Fruit fly (Drosophila melanogaster) whole organism, embryonic: ENCODE results near the gene Fur2.

Source experiments
- CG10366 ChIP-seq: fragments of 200-800 bp; sonication (Bioruptor generic); IDR thresholded peaks from 2 replicates; pipeline ENCODE4 v1.3.6; 2022; ENCODE audit warnings: missing biosample characterization, missing genetic modification characterization
- CG11085 ChIP-seq: fragments of 200-800 bp; sonication (Bioruptor generic); IDR thresholded peaks from 2 replicates; pipeline ENCODE4 v1.3.6; 2022; ENCODE audit warnings: missing biosample characterization, missing genetic modification characterization
- CG11093 ChIP-seq: fragments of 200-800 bp; sonication (Bioruptor generic); IDR thresholded peaks from 3 replicates; pipeline ENCODE4 v1.3.6; 2022; ENCODE audit warnings: missing biosample characterization, missing genetic modification characterization
- CG12391 ChIP-seq: fragments of 200-800 bp; sonication (Bioruptor generic); optimal IDR thresholded peaks from 3 replicates; lab custom pipeline; 2018; ENCODE audit warnings: missing biosample characterization, mild to moderate bottlenecking, missing genetic modification characterization, moderate library complexity
- CG13624 ChIP-seq: fragments of 200-800 bp; sonication (Bioruptor generic); optimal IDR thresholded peaks from 2 replicates; lab custom pipeline; 2016; ENCODE audit warnings: missing biosample characterization, missing genetic modification characterization
- CG1603 ChIP-seq: fragments of 200-800 bp; sonication (Bioruptor generic); optimal IDR thresholded peaks from 2 replicates; lab custom pipeline; 2019; ENCODE audit warnings: missing biosample characterization, mild to moderate bottlenecking, missing genetic modification characterization, moderate library complexity
- CG1647 ChIP-seq: fragments of 200-800 bp; sonication (Bioruptor generic); optimal IDR thresholded peaks from 3 replicates; lab custom pipeline; 2016; ENCODE audit warnings: missing biosample characterization, missing genetic modification characterization
- CG18476 ChIP-seq: fragments of 200-800 bp; sonication (Bioruptor generic); optimal IDR thresholded peaks from 2 replicates; lab custom pipeline; 2016; ENCODE audit warnings: missing biosample characterization, mild to moderate bottlenecking, missing genetic modification characterization
- CG2202 ChIP-seq: fragments of 200-800 bp; sonication (Bioruptor generic); optimal IDR thresholded peaks from 2 replicates; lab custom pipeline; 2018; ENCODE audit warnings: missing biosample characterization, mild to moderate bottlenecking, missing genetic modification characterization
- CG2712 ChIP-seq: fragments of 200-800 bp; optimal IDR thresholded peaks from 3 replicates; lab custom pipeline; 2019; ENCODE audit warnings: missing biosample characterization, mild to moderate bottlenecking, missing genetic modification characterization, moderate library complexity
- CG30020 ChIP-seq: fragments of 200-800 bp; optimal IDR thresholded peaks from 2 replicates; lab custom pipeline; 2019; ENCODE audit warnings: missing biosample characterization, mild to moderate bottlenecking, missing genetic modification characterization, moderate library complexity
- CG4360 ChIP-seq: fragments of 200-800 bp; sonication (Bioruptor generic); IDR thresholded peaks from 2 replicates; pipeline ENCODE4 v1.3.6; 2022; ENCODE audit warnings: missing biosample characterization, missing genetic modification characterization
- CG4854 ChIP-seq: fragments of 200-800 bp; sonication (Bioruptor generic); optimal IDR thresholded peaks from 2 replicates; lab custom pipeline; 2016; ENCODE audit warnings: missing biosample characterization, missing genetic modification characterization, inconsistent platforms
- CG5953 ChIP-seq: fragments of 200-800 bp; sonication (Bioruptor generic); IDR thresholded peaks from 2 replicates; pipeline ENCODE4 v1.3.6; 2022; ENCODE audit warnings: missing biosample characterization, missing genetic modification characterization
- CG6683 ChIP-seq: fragments of 200-800 bp; sonication (Bioruptor generic); optimal IDR thresholded peaks from 2 replicates; lab custom pipeline; 2017; ENCODE audit warnings: missing biosample characterization, mild to moderate bottlenecking, missing genetic modification characterization, missing genetic modification reagents
- CG7372 ChIP-seq: fragments of 200-800 bp; sonication (Bioruptor generic); IDR thresholded peaks from 2 replicates; pipeline ENCODE4 v1.3.6; 2022; ENCODE audit warnings: missing biosample characterization, missing genetic modification characterization
- CG9876 ChIP-seq: fragments of 200-800 bp; sonication (Bioruptor generic); optimal IDR thresholded peaks from 2 replicates; lab custom pipeline; 2016; ENCODE audit warnings: missing biosample characterization, missing genetic modification characterization
- CTCF ChIP-seq: fragments of 200-800 bp; sonication (Bioruptor generic); optimal IDR thresholded peaks from 2 replicates; lab custom pipeline; 2017; ENCODE audit warnings: missing biosample characterization, mild to moderate bottlenecking, missing genetic modification characterization, moderate library complexity
- D ChIP-seq, 2 experiments: fragments of 200-800 bp in 1 of 2; fragments of >200 bp in 1 of 2; sonication (Bioruptor generic) in 1 of 2; optimal IDR thresholded peaks; 2 replicates in 1 of 2; 3 replicates in 1 of 2; lab custom pipeline; 2017; ENCODE audit warnings: mild to moderate bottlenecking in 1 of 2, missing biosample characterization in 1 of 2, missing genetic modification characterization in 1 of 2, missing genetic modification reagents in 1 of 2
- GATAe ChIP-seq: fragments of 200-800 bp; sonication (Bioruptor generic); conservative IDR thresholded peaks from 2 replicates; pipeline ENCODE4 v1.3.6; 2022; ENCODE audit warnings: missing biosample characterization, missing genetic modification characterization
- Hmx ChIP-seq: fragments of 200-800 bp; sonication (Bioruptor generic); optimal IDR thresholded peaks from 2 replicates; lab custom pipeline; 2016; ENCODE audit warnings: missing biosample characterization, missing genetic modification characterization
- Max ChIP-seq: fragments of 200-800 bp; sonication (Bioruptor generic); optimal IDR thresholded peaks from 2 replicates; lab custom pipeline; 2016; ENCODE audit warnings: missing biosample characterization, mild to moderate bottlenecking, missing genetic modification characterization
- Myb ChIP-seq: fragments of 200-800 bp; sonication (Bioruptor generic); optimal IDR thresholded peaks from 2 replicates; lab custom pipeline; 2016; ENCODE audit warnings: missing biosample characterization, missing genetic modification characterization
- NC2α ChIP-seq: fragments of 200-800 bp; sonication (Bioruptor generic); optimal IDR thresholded peaks from 2 replicates; lab custom pipeline; 2016; ENCODE audit warnings: missing biosample characterization, missing genetic modification characterization
- Nf-YB ChIP-seq: fragments of 200-800 bp; sonication (Bioruptor generic); optimal IDR thresholded peaks from 3 replicates; lab custom pipeline; 2019; ENCODE audit warnings: missing biosample characterization, mild to moderate bottlenecking, missing genetic modification characterization, moderate library complexity
- NfI ChIP-seq: fragments of 200-800 bp; sonication (Bioruptor generic); optimal IDR thresholded peaks from 3 replicates; lab custom pipeline; 2018; ENCODE audit warnings: missing biosample characterization, mild to moderate bottlenecking, missing genetic modification characterization, moderate library complexity
- Opbp ChIP-seq: fragments of 200-800 bp; sonication (Bioruptor generic); IDR thresholded peaks from 3 replicates; pipeline ENCODE4 v1.3.6; 2022; ENCODE audit warnings: missing biosample characterization, missing genetic modification characterization; ENCODE audit not compliant: partially characterized antibody
- Trl ChIP-seq, 3 experiments: fragments of >200 bp in 2 of 3; fragments of 200-800 bp in 1 of 3; sonication (Bioruptor generic) in 1 of 3; optimal IDR thresholded peaks; 2 replicates in 1 of 3; 3 replicates in 2 of 3; lab custom pipeline; 2016 to 2017; ENCODE audit warnings: missing biosample characterization in 1 of 3, missing genetic modification characterization in 1 of 3
- ase ChIP-seq: fragments of 200-800 bp; sonication (Bioruptor generic); IDR thresholded peaks from 3 replicates; pipeline ENCODE4 v1.3.6; 2022; ENCODE audit warnings: missing biosample characterization, missing genetic modification characterization
- az2 ChIP-seq: fragments of 200-800 bp; sonication (Bioruptor generic); optimal IDR thresholded peaks from 3 replicates; lab custom pipeline; 2016; ENCODE audit warnings: missing biosample characterization, missing genetic modification characterization
- bcd ChIP-seq: fragments of 200-800 bp; sonication (Bioruptor generic); optimal IDR thresholded peaks from 2 replicates; lab custom pipeline; 2017; ENCODE audit warnings: missing biosample characterization, mild to moderate bottlenecking, missing genetic modification characterization
- cas ChIP-seq: fragments of 200-800 bp; sonication (Bioruptor generic); IDR thresholded peaks from 2 replicates; pipeline ENCODE4 v1.3.6; 2022; ENCODE audit warnings: missing biosample characterization, missing genetic modification characterization
- dpn ChIP-seq, 2 experiments: fragments of 200-800 bp; sonication (Bioruptor generic); optimal IDR thresholded peaks; 3 replicates each; lab custom pipeline; 2016; ENCODE audit warnings: missing biosample characterization in 2 of 2, missing genetic modification characterization in 2 of 2
- fd64A ChIP-seq: fragments of 200-800 bp; sonication (Bioruptor generic); optimal IDR thresholded peaks from 3 replicates; lab custom pipeline; 2018; ENCODE audit warnings: missing biosample characterization, mild to moderate bottlenecking, missing genetic modification characterization
- fd96Cb ChIP-seq: fragments of 200-800 bp; sonication (Bioruptor generic); optimal IDR thresholded peaks from 2 replicates; lab custom pipeline; 2018; ENCODE audit warnings: missing biosample characterization, mild to moderate bottlenecking, missing genetic modification characterization, moderate library complexity
- hbn ChIP-seq: fragments of 200-800 bp; sonication (Bioruptor generic); IDR thresholded peaks from 2 replicates; pipeline ENCODE4 v1.3.6; 2022; ENCODE audit warnings: missing biosample characterization, missing genetic modification characterization; ENCODE audit not compliant: partially characterized antibody
- insv ChIP-seq, 2 experiments: fragments of 200-800 bp; sonication (Bioruptor generic); optimal IDR thresholded peaks; 3 replicates each; lab custom pipeline; 2016 to 2018; ENCODE audit warnings: missing biosample characterization in 2 of 2, missing genetic modification characterization in 2 of 2
- lbe ChIP-seq: fragments of 200-800 bp; sonication (Bioruptor generic); optimal IDR thresholded peaks from 2 replicates; lab custom pipeline; 2016; ENCODE audit warnings: missing biosample characterization, mild to moderate bottlenecking, missing genetic modification characterization
- mirr ChIP-seq: fragments of 200-800 bp; sonication (Bioruptor generic); optimal IDR thresholded peaks from 3 replicates; lab custom pipeline; 2018; ENCODE audit warnings: missing biosample characterization, mild to moderate bottlenecking, missing genetic modification characterization
- onecut ChIP-seq: fragments of 200-800 bp; sonication (Bioruptor generic); IDR thresholded peaks from 2 replicates; pipeline ENCODE4 v1.3.6; 2022; ENCODE audit warnings: missing biosample characterization, missing genetic modification characterization
- pan ChIP-seq, 4 experiments: fragments of >200 bp in 3 of 4; fragments of 200-800 bp in 1 of 4; sonication (Bioruptor generic) in 1 of 4; optimal IDR thresholded peaks in 3 of 4; IDR thresholded peaks in 1 of 4; 2 replicates each; pipeline versions ENCODE4 v1.3.6 to Lab custom; 2017 to 2022; ENCODE audit warnings: missing biosample characterization in 2 of 4, missing genetic modification characterization in 2 of 4, mixed read lengths in 1 of 4
- peb ChIP-seq: fragments of 200-800 bp; sonication (Bioruptor generic); IDR thresholded peaks from 2 replicates; pipeline ENCODE4 v1.3.6; 2022; ENCODE audit warnings: missing biosample characterization, missing genetic modification characterization
- prd ChIP-seq, 3 experiments: fragments of >200 bp in 2 of 3; fragments of 200-800 bp in 1 of 3; sonication (Bioruptor generic) in 1 of 3; optimal IDR thresholded peaks in 2 of 3; IDR thresholded peaks in 1 of 3; 2 replicates in 2 of 3; 3 replicates in 1 of 3; pipeline versions ENCODE4 v1.3.6 to Lab custom; 2017 to 2022; ENCODE audit warnings: missing biosample characterization in 1 of 3, missing genetic modification characterization in 1 of 3
- pum ChIP-seq: fragments of 200-800 bp; sonication (Bioruptor generic); optimal IDR thresholded peaks from 2 replicates; lab custom pipeline; 2016; ENCODE audit warnings: missing biosample characterization, missing genetic modification characterization
- repo ChIP-seq: fragments of 200-800 bp; sonication (Bioruptor generic); optimal IDR thresholded peaks from 2 replicates; lab custom pipeline; 2016; ENCODE audit warnings: missing biosample characterization, missing genetic modification characterization
- sqz ChIP-seq: fragments of 200-800 bp; sonication (Bioruptor generic); optimal IDR thresholded peaks from 3 replicates; lab custom pipeline; 2018; ENCODE audit warnings: missing biosample characterization, mild to moderate bottlenecking, missing genetic modification characterization
- vfl ChIP-seq: fragments of 200-800 bp; sonication (Bioruptor generic); optimal IDR thresholded peaks from 2 replicates; lab custom pipeline; 2016; ENCODE audit warnings: missing biosample characterization, missing genetic modification characterization
- wor ChIP-seq: fragments of 200-800 bp; sonication (Bioruptor generic); IDR thresholded peaks from 2 replicates; pipeline ENCODE4 v1.3.6; 2022; ENCODE audit warnings: missing biosample characterization, missing genetic modification characterization
- zen ChIP-seq: fragments of 200-800 bp; sonication (Bioruptor generic); optimal IDR thresholded peaks from 3 replicates; lab custom pipeline; 2018; ENCODE audit warnings: missing biosample characterization, mild to moderate bottlenecking, missing genetic modification characterization, moderate library complexity

Fur2 gene

DNA sequence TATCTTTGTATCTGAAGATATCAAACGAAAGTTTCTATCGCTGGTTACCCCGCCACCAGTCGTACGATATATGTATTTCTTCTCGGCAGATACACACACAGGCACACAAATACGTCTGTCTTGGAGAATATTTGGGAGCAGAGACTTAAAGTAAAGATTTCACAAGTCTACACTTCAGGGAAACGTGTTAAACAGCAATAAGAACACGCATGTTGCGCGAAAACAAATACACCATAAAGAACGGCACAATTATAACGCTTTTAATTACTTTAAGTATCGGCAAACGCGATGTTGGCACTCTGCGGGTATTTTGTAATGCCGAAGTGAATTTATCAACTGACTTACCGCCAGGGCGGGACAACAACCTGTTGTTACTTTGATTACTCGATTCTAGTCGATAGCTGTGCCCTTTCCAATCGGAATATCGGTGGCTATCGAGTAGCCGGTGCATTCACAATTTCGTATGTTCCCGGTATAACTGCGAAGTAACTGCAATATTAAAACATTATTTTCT, 49.1 kb downstream of the Fur2 start, which contains the start of gene AnxB11 (continued):
- no peak for TF ChIP-seq Trl (optimal IDR thresholded peaks at IDR 0.05; lab: Kevin White, UChicago)
- TF ChIP-seq Trl (GFP tag; optimal IDR thresholded peaks at IDR 0.05; lab: Kevin White, UChicago): no peak
- no peak for TF ChIP-seq Myb (GFP tag; lab: Kevin White, UChicago)
- no peak for TF ChIP-seq peb (GFP tag; lab: Robert Waterston, UW)
- no peak for TF ChIP-seq vfl (GFP tag; lab: Kevin White, UChicago)
- no peak for TF ChIP-seq Max (GFP tag; lab: Kevin White, UChicago)
- no peak for TF ChIP-seq CG11085 (GFP tag; lab: Robert Waterston, UW)
- no peak for TF ChIP-seq CTCF (GFP tag; lab: Kevin White, UChicago)
- peak; percentile 74; the same call in 2 of the 3 replicates for TF ChIP-seq Opbp
- TF ChIP-seq dpn (GFP tag; optimal IDR thresholded peaks at IDR 0.05; lab: Kevin White, UChicago): no peak
- TF ChIP-seq pan (optimal IDR thresholded peaks at IDR 0.05; lab: Kevin White, UChicago): no peak
- TF ChIP-seq pan (GFP tag; optimal IDR thresholded peaks at IDR 0.05 in 1 of 2, IDR thresholded peaks at IDR 0.05 in 1 of 2): no peak
- no peak for TF ChIP-seq CG30020 (tag; lab: Kevin White, UChicago)
- TF ChIP-seq mirr (GFP tag; lab: Kevin White, UChicago): peak; percentile 56
- no peak for TF ChIP-seq CG2202 (tag; lab: Kevin White, UChicago)
- no peak for TF ChIP-seq NC2α (GFP tag; lab: Kevin White, UChicago)
- no peak for TF ChIP-seq repo (GFP tag; lab: Kevin White, UChicago)
- no peak for TF ChIP-seq Nf-YB (GFP tag; lab: Kevin White, UChicago)
- no peak for TF ChIP-seq GATAe
- no peak for TF ChIP-seq wor (GFP tag; lab: Robert Waterston, UW)
- TF ChIP-seq lbe (GFP tag; lab: Kevin White, UChicago): peak; percentile 11
- peak; percentile 23 for TF ChIP-seq CG2712 (tag; lab: Kevin White, UChicago)
- no peak for TF ChIP-seq pum (GFP tag; lab: Kevin White, UChicago)
- TF ChIP-seq CG4360 (GFP tag; lab: Robert Waterston, UW): no peak
- no peak for TF ChIP-seq prd (optimal IDR thresholded peaks at IDR 0.05; lab: Kevin White, UChicago)
- no peak for TF ChIP-seq prd (GFP tag; IDR thresholded peaks at IDR 0.05; lab: Robert Waterston, UW)
- TF ChIP-seq cas (GFP tag; lab: Robert Waterston, UW): no peak
- TF ChIP-seq CG7372 (GFP tag; lab: Robert Waterston, UW): no peak
- TF ChIP-seq D (optimal IDR thresholded peaks at IDR 0.05; lab: Kevin White, UChicago): no peak
- TF ChIP-seq D (GFP tag; optimal IDR thresholded peaks at IDR 0.05; lab: Kevin White, UChicago): no peak
- no peak for TF ChIP-seq zen (tag; lab: Kevin White, UChicago)
- no peak for TF ChIP-seq CG1647
- TF ChIP-seq bcd: no peak
- no peak for TF ChIP-seq CG6683 (GFP tag; lab: Kevin White, UChicago)
- TF ChIP-seq CG4854 (GFP tag; lab: Kevin White, UChicago): no peak
- no peak for TF ChIP-seq CG9876
- TF ChIP-seq fd96Cb: no peak
- no peak for TF ChIP-seq az2 (GFP tag; lab: Kevin White, UChicago)
- no peak for TF ChIP-seq NfI (GFP tag; lab: Kevin White, UChicago)
- no peak for TF ChIP-seq CG11093
- TF ChIP-seq Hmx: no peak
- peak; percentile 37 for TF ChIP-seq CG1603 (tag; lab: Kevin White, UChicago)
- peak in 1 of 2 experiments; percentile 82 for TF ChIP-seq insv (GFP tag; optimal IDR thresholded peaks at IDR 0.05; lab: Kevin White, UChicago)
- TF ChIP-seq CG12391 (tag; lab: Kevin White, UChicago): no peak
- TF ChIP-seq CG10366 (GFP tag; lab: Robert Waterston, UW): no peak
- TF ChIP-seq sqz: no peak
- TF ChIP-seq ase: no peak
- TF ChIP-seq CG18476 (GFP tag; lab: Kevin White, UChicago): no peak
- TF ChIP-seq CG13624: no peak
- TF ChIP-seq CG5953 (GFP tag; lab: Robert Waterston, UW): no peak
- no peak for TF ChIP-seq onecut (GFP tag; lab: Robert Waterston, UW)
- TF ChIP-seq fd64A (GFP tag; lab: Kevin White, UChicago): no peak
- peak; percentile 15; the same call in 1 of the 2 replicates for TF ChIP-seq hbn (GFP tag; lab: Robert Waterston, UW)
